Fruit fly (Drosophila melanogaster) whole organism, wandering third instar larva: ENCODE data around the gene CG42784.

ENCODE experiments used
- Abd-B ChIP-seq: fragments of >200 bp; optimal IDR thresholded peaks from 2 replicates; lab custom pipeline; 2017; ENCODE audit warnings: missing biosample characterization, missing genetic modification characterization
- CG32264 ChIP-seq: fragments of 200-800 bp; sonication (Bioruptor generic); optimal IDR thresholded peaks from 2 replicates; lab custom pipeline; 2016; ENCODE audit warnings: missing biosample characterization, missing genetic modification characterization
- CG9705 ChIP-seq: fragments of 200-800 bp; sonication (Bioruptor generic); optimal IDR thresholded peaks from 2 replicates; lab custom pipeline; 2018; ENCODE audit warnings: missing biosample characterization, mild to moderate bottlenecking, missing genetic modification characterization
- CrebA ChIP-seq: fragments of 200-800 bp; sonication (Bioruptor generic); optimal IDR thresholded peaks from 2 replicates; lab custom pipeline; 2016; ENCODE audit warnings: missing biosample characterization, mild to moderate bottlenecking, missing genetic modification characterization, borderline replicate concordance
- Dfd ChIP-seq: fragments of >200 bp; optimal IDR thresholded peaks from 2 replicates; lab custom pipeline; 2017; ENCODE audit warnings: missing biosample characterization, missing genetic modification characterization
- Dif ChIP-seq: fragments of 200-275, 200-300 bp; sonication (Bioruptor generic); optimal IDR thresholded peaks from 2 replicates; lab custom pipeline; 2018; ENCODE audit warnings: missing biosample characterization, missing genetic modification characterization; ENCODE audit not compliant: partially characterized antibody
- GATAd ChIP-seq: sonication (Bioruptor generic); optimal IDR thresholded peaks from 2 replicates; lab custom pipeline; 2016; ENCODE audit warnings: missing biosample characterization, missing genetic modification characterization
- HLH106 ChIP-seq: fragments of 200-800 bp; optimal IDR thresholded peaks from 3 replicates; lab custom pipeline; 2019; ENCODE audit warnings: missing biosample characterization, mild to moderate bottlenecking, missing genetic modification characterization, moderate library complexity
- Hnf4 ChIP-seq: fragments of 200-800 bp; sonication (Bioruptor generic); optimal IDR thresholded peaks from 2 replicates; lab custom pipeline; 2016; ENCODE audit warnings: missing biosample characterization, mild to moderate bottlenecking, missing genetic modification characterization
- Hr78 ChIP-seq: fragments of >200 bp; optimal IDR thresholded peaks from 2 replicates; lab custom pipeline; 2017; ENCODE audit warnings: missing biosample characterization, missing genetic modification characterization
- Hr83 ChIP-seq: fragments of 200-300 bp; sonication (Bioruptor generic); optimal IDR thresholded peaks from 2 replicates; lab custom pipeline; 2016; ENCODE audit warnings: missing biosample characterization, mild to moderate bottlenecking, missing genetic modification characterization, moderate library complexity; ENCODE audit not compliant: poor library complexity, severe bottlenecking
- Jra ChIP-seq: sonication (Bioruptor generic); optimal IDR thresholded peaks from 2 replicates; lab custom pipeline; 2016; ENCODE audit warnings: missing biosample characterization, missing genetic modification characterization
- Mio ChIP-seq: sonication (Bioruptor generic); optimal IDR thresholded peaks from 2 replicates; lab custom pipeline; 2016; ENCODE audit warnings: missing biosample characterization, missing genetic modification characterization
- Myc ChIP-seq: fragments of >200 bp; optimal IDR thresholded peaks from 2 replicates; lab custom pipeline; 2017
- N ChIP-seq: fragments of >200 bp; optimal IDR thresholded peaks from 2 replicates; lab custom pipeline; 2018; ENCODE audit warnings: missing biosample characterization, missing external identifiers, missing genetic modification characterization
- OdsH ChIP-seq: fragments of 200-800 bp; sonication (Bioruptor generic); optimal IDR thresholded peaks from 2 replicates; lab custom pipeline; 2016; ENCODE audit warnings: missing biosample characterization, mild to moderate bottlenecking, missing genetic modification characterization
- Rel ChIP-seq, 2 experiments: fragments of 200-800 bp; sonication (Bioruptor generic) in 1 of 2; optimal IDR thresholded peaks; 2 replicates in 1 of 2; 3 replicates in 1 of 2; lab custom pipeline; 2016 to 2019; ENCODE audit warnings: mild to moderate bottlenecking in 2 of 2, missing biosample characterization in 2 of 2, missing genetic modification characterization in 2 of 2, moderate library complexity in 1 of 2
- Sp1 ChIP-seq: fragments of 200-800 bp; sonication (Bioruptor generic); optimal IDR thresholded peaks from 3 replicates; lab custom pipeline; 2019; ENCODE audit warnings: missing biosample characterization, mild to moderate bottlenecking, missing genetic modification characterization, moderate library complexity
- Vsx2 ChIP-seq: fragments of 200-300, 225-300 bp; sonication (Bioruptor generic); optimal IDR thresholded peaks from 2 replicates; lab custom pipeline; 2018; ENCODE audit warnings: missing biosample characterization, missing genetic modification characterization; ENCODE audit not compliant: partially characterized antibody
- br ChIP-seq: fragments of 200-800 bp; sonication (Bioruptor generic); optimal IDR thresholded peaks from 2 replicates; lab custom pipeline; 2016; ENCODE audit warnings: missing biosample characterization, missing genetic modification characterization
- brk ChIP-seq: fragments of 200-800 bp; sonication (Bioruptor generic); optimal IDR thresholded peaks from 2 replicates; lab custom pipeline; 2016; ENCODE audit warnings: missing biosample characterization, mild to moderate bottlenecking, missing genetic modification characterization
- dl ChIP-seq, 2 experiments: fragments of 175-275, 200-275 bp in 1 of 2; fragments of 200-275 bp in 1 of 2; sonication (Bioruptor generic); optimal IDR thresholded peaks; lab custom pipeline; 2018; ENCODE audit warnings: mild to moderate bottlenecking in 2 of 2, missing biosample characterization in 2 of 2, missing genetic modification characterization in 2 of 2, moderate library complexity in 2 of 2; ENCODE audit not compliant: partially characterized antibody in 2 of 2, insufficient read depth in 1 of 2
- dmrt93B ChIP-seq: fragments of 200-800 bp; sonication (Bioruptor generic); optimal IDR thresholded peaks from 2 replicates; lab custom pipeline; 2018; ENCODE audit warnings: missing biosample characterization, mild to moderate bottlenecking, missing genetic modification characterization
- dsf ChIP-seq: sonication (Bioruptor generic); optimal IDR thresholded peaks from 2 replicates; lab custom pipeline; 2016; ENCODE audit warnings: missing biosample characterization, missing genetic modification characterization, borderline replicate concordance
- ey ChIP-seq: fragments of 200-800 bp; sonication (Bioruptor generic); optimal IDR thresholded peaks from 2 replicates; lab custom pipeline; 2016; ENCODE audit warnings: missing biosample characterization, missing genetic modification characterization
- foxo ChIP-seq, 2 experiments: fragments of 200-800 bp; sonication (Bioruptor generic); optimal IDR thresholded peaks; 2 replicates in 1 of 2; 3 replicates in 1 of 2; lab custom pipeline; 2016 to 2017; ENCODE audit warnings: missing biosample characterization in 2 of 2, missing genetic modification characterization in 2 of 2
- fru ChIP-seq: fragments of 200-800 bp; sonication (Bioruptor generic); optimal IDR thresholded peaks from 3 replicates; lab custom pipeline; 2016; ENCODE audit warnings: missing biosample characterization, mild to moderate bottlenecking, missing genetic modification characterization
- h ChIP-seq: fragments of 200-800 bp; sonication (Bioruptor generic); optimal IDR thresholded peaks from 3 replicates; lab custom pipeline; 2016; ENCODE audit warnings: missing biosample characterization, mild to moderate bottlenecking, missing genetic modification characterization
- jim ChIP-seq: fragments of 175-275, 200-325 bp; sonication (Bioruptor generic); optimal IDR thresholded peaks from 2 replicates; lab custom pipeline; 2016; ENCODE audit warnings: missing biosample characterization, mild to moderate bottlenecking, missing genetic modification characterization
- lola ChIP-seq: fragments of >200 bp; optimal IDR thresholded peaks from 2 replicates; lab custom pipeline; 2017; ENCODE audit warnings: missing biosample characterization, missing genetic modification characterization
- pan ChIP-seq: fragments of >200 bp; optimal IDR thresholded peaks from 2 replicates; lab custom pipeline; 2017
- psq ChIP-seq: fragments of 200-800 bp; sonication (Bioruptor generic); optimal IDR thresholded peaks from 3 replicates; lab custom pipeline; 2017; ENCODE audit warnings: missing biosample characterization, mild to moderate bottlenecking, missing genetic modification characterization, moderate library complexity
- rgr ChIP-seq: fragments of 200-800 bp; sonication (Bioruptor generic); optimal IDR thresholded peaks from 3 replicates; lab custom pipeline; 2016; ENCODE audit warnings: missing biosample characterization, mild to moderate bottlenecking, missing genetic modification characterization
- sage ChIP-seq: fragments of 200-800 bp; sonication (Bioruptor generic); optimal IDR thresholded peaks from 2 replicates; lab custom pipeline; 2016; ENCODE audit warnings: missing biosample characterization, mild to moderate bottlenecking, missing genetic modification characterization
- sv ChIP-seq: fragments of 200-800 bp; sonication (Bioruptor generic); optimal IDR thresholded peaks from 3 replicates; lab custom pipeline; 2016; ENCODE audit warnings: missing biosample characterization, missing genetic modification characterization
- tai ChIP-seq: sonication (Bioruptor generic); optimal IDR thresholded peaks from 2 replicates; lab custom pipeline; 2016; ENCODE audit warnings: missing biosample characterization, missing genetic modification characterization
- usp ChIP-seq: fragments of >200 bp; optimal IDR thresholded peaks from 2 replicates; lab custom pipeline; 2017; ENCODE audit warnings: missing biosample characterization, missing genetic modification characterization
- woc ChIP-seq: sonication (Bioruptor generic); optimal IDR thresholded peaks from 2 replicates; lab custom pipeline; 2016; ENCODE audit warnings: missing biosample characterization, mild to moderate bottlenecking, missing genetic modification characterization

Gene CG42784

dm6 chr2L:13512182-13513032 is 97.2 kb downstream of the CG42784 start:
- TF ChIP-seq usp (GFP tag; lab: Kevin White, UChicago), result no peak
- TF ChIP-seq CG9705, result no peak
- TF ChIP-seq rgr (GFP tag; lab: Kevin White, UChicago), result peak; percentile 7
- TF ChIP-seq dmrt93B (GFP tag; lab: Kevin White, UChicago), result no peak
- TF ChIP-seq OdsH, result peak; percentile 31
- peak; percentile 26 for TF ChIP-seq Hr83
- TF ChIP-seq ey (GFP tag; lab: Kevin White, UChicago), result peak; percentile 6
- no peak for TF ChIP-seq jim (GFP tag; lab: Kevin White, UChicago)
- no peak for TF ChIP-seq Abd-B (GFP tag; lab: Kevin White, UChicago)
- peak; percentile 92 for TF ChIP-seq Dif (GFP tag; lab: Kevin White, UChicago)
- peak; percentile 87 to 94 for TF ChIP-seq dl (GFP tag; optimal IDR thresholded peaks at IDR 0.05; lab: Kevin White, UChicago; ENCODE audit: insufficient read depth in 1 of 2, partially characterized antibody in 2 of 2)
- TF ChIP-seq foxo (GFP tag; optimal IDR thresholded peaks at IDR 0.05; lab: Kevin White, UChicago), result peak in 1 of 2 experiments; percentile 7
- peak; percentile 90 for TF ChIP-seq h (GFP tag; lab: Kevin White, UChicago)
- TF ChIP-seq fru (GFP tag; lab: Kevin White, UChicago), result peak; percentile 13
- no peak for TF ChIP-seq tai (GFP tag; lab: Kevin White, UChicago)
- TF ChIP-seq pan, result no peak
- no peak for TF ChIP-seq CG32264 (GFP tag; lab: Kevin White, UChicago)
- no peak for TF ChIP-seq psq (GFP tag; lab: Kevin White, UChicago)
- no peak for TF ChIP-seq GATAd
- TF ChIP-seq Vsx2, result peak; percentile 59
- TF ChIP-seq br (GFP tag; lab: Kevin White, UChicago), result no peak
- TF ChIP-seq Rel (GFP tag; optimal IDR thresholded peaks at IDR 0.05; lab: Kevin White, UChicago), result no peak
- TF ChIP-seq Rel (tag; optimal IDR thresholded peaks at IDR 0.05; lab: Kevin White, UChicago), result peak; percentile 16
- TF ChIP-seq Mio (GFP tag; lab: Kevin White, UChicago), result no peak
- no peak for TF ChIP-seq woc
- no peak for TF ChIP-seq Dfd (GFP tag; lab: Kevin White, UChicago)
- TF ChIP-seq Hnf4 (GFP tag; lab: Kevin White, UChicago), result no peak
- no peak for TF ChIP-seq lola (GFP tag; lab: Kevin White, UChicago)

dm6 chr2L:13513033-13513330 is 97.8 kb downstream of the CG42784 start:
- TF ChIP-seq Dfd (GFP tag; lab: Kevin White, UChicago) (peak; percentile 42), jim (GFP tag; lab: Kevin White, UChicago) (no peak), Dif (GFP tag; lab: Kevin White, UChicago) (no peak), fru (GFP tag; lab: Kevin White, UChicago) (no peak), woc (no peak), Hr78 (GFP tag; lab: Kevin White, UChicago) (no peak)

DNA sequence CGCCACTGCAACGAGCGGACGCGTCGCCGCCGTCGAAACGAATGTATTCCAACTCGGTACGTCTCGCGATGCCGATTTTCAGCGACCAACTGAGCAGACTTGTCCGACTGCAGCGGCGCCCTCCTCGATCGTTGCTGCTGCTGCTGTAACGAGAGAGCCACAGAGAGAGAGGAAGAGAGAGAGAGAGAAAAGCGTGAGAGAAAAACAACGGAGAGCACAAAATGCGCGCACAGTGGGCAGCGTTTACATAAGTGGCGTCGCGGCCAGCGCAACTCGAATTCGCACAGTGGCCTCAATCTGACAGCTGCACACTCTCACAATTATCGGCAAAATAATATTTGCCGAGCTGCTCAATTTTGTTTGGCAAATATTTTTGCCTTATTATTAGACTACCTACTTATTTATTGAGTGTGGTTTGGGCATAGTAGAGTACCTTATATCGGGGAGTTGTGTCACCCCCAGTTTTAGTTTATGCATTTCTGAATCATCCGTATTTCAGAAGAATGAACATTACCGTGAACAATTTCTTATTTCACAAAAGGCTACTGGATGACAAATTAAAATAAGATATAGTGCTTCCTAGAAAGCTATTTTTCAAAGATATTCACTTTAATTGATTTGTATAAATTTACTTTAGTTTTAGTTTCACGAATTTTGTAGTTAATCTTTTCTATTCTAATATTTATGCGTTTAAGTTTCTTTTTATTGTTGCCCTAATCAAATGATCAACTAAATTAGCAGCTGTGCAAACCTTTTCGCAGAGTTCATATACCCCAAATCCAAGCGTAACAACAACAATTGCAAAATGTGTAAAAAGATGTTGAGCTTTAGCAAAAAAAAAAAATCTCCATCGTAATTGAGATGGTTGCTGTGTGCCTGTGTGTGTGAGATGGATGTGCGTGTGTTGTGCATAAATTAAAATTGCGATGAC is 98.4 kb downstream of the CG42784 start:
- TF ChIP-seq CG9705 (peak; percentile 21), OdsH (peak; percentile 65), br (GFP tag; lab: Kevin White, UChicago) (peak; percentile 66), ey (GFP tag; lab: Kevin White, UChicago) (peak; percentile 69), Mio (GFP tag; lab: Kevin White, UChicago) (no peak), CG32264 (GFP tag; lab: Kevin White, UChicago) (peak; percentile 31), CrebA (GFP tag; lab: Kevin White, UChicago) (peak; percentile 11), h (GFP tag; lab: Kevin White, UChicago) (peak; percentile 24), dl (GFP tag; optimal IDR thresholded peaks at IDR 0.05; lab: Kevin White, UChicago; ENCODE audit: insufficient read depth in 1 of 2, partially characterized antibody in 2 of 2) (peak; percentile 98 to 99), dmrt93B (GFP tag; lab: Kevin White, UChicago) (peak; percentile 61), jim (GFP tag; lab: Kevin White, UChicago) (peak; percentile 75), dsf (GFP tag; lab: Kevin White, UChicago) (no peak), fru (GFP tag; lab: Kevin White, UChicago) (peak; percentile 64), HLH106 (tag; lab: Kevin White, UChicago) (peak; percentile 74), lola (GFP tag; lab: Kevin White, UChicago) (no peak), Rel (GFP tag; optimal IDR thresholded peaks at IDR 0.05; lab: Kevin White, UChicago) (no peak), Rel (tag; optimal IDR thresholded peaks at IDR 0.05; lab: Kevin White, UChicago) (no peak), Hr78 (GFP tag; lab: Kevin White, UChicago) (no peak), GATAd (no peak), Hnf4 (GFP tag; lab: Kevin White, UChicago) (peak; percentile 75), Sp1 (GFP tag; lab: Kevin White, UChicago) (peak; percentile 59), usp (GFP tag; lab: Kevin White, UChicago) (no peak), sage (GFP tag; lab: Kevin White, UChicago) (peak; percentile 42), Jra (GFP tag; lab: Kevin White, UChicago) (no peak), brk (GFP tag; lab: Kevin White, UChicago) (peak; percentile 52), rgr (GFP tag; lab: Kevin White, UChicago) (peak; percentile 67), sv (GFP tag; lab: Kevin White, UChicago) (peak; percentile 74), Myc (lab: Kevin White, UChicago) (no peak), Vsx2 (peak; percentile 97), N (GFP tag; lab: Kevin White, UChicago) (no peak), tai (GFP tag; lab: Kevin White, UChicago) (peak; percentile 26), foxo (GFP tag; optimal IDR thresholded peaks at IDR 0.05; lab: Kevin White, UChicago) (peak in 1 of 2 experiments; percentile 75)
